Fruit fly (Drosophila melanogaster): Measurements from ENCODE around the gene Ranbp21.

The Ranbp21 gene

dm6 chrX:19663196-19663858, 11.3 kb upstream of the Ranbp21 start (continued):
- TF ChIP-seq chm (GFP tag; IDR thresholded peaks at IDR 0.05) (no peak), CG4617 (GFP tag; optimal IDR thresholded peaks at IDR 0.05; ENCODE audit: borderline replicate concordance) (no peak), nom (GFP tag; optimal IDR thresholded peaks at IDR 0.05) (no peak), CG10431 (GFP tag; optimal IDR thresholded peaks at IDR 0.05) (no peak), CG17802 (tag; optimal IDR thresholded peaks at IDR 0.05) (no peak), stwl (tag; optimal IDR thresholded peaks at IDR 0.05) (no peak), CG7928 (GFP tag; optimal IDR thresholded peaks at IDR 0.05) (no peak), Hr3 (GFP tag; optimal IDR thresholded peaks at IDR 0.05) (peak; percentile 25), CG32532 (GFP tag; IDR thresholded peaks at IDR 0.05) (no peak; the same call in 1 of the 2 replicates), CG16863 (GFP tag; optimal IDR thresholded peaks at IDR 0.05) (no peak), toy (GFP tag; IDR thresholded peaks at IDR 0.05) (no peak), Rx (GFP tag; IDR thresholded peaks at IDR 0.05) (no peak), Spps (tag; optimal IDR thresholded peaks at IDR 0.05) (peak; percentile 37), gcm (GFP tag; optimal IDR thresholded peaks at IDR 0.05) (no peak), grn (GFP tag; optimal IDR thresholded peaks at IDR 0.05) (no peak), az2 (GFP tag; optimal IDR thresholded peaks at IDR 0.05) (peak; percentile 64), otp (GFP tag; IDR thresholded peaks at IDR 0.05) (no peak), Sox102F (GFP tag; optimal IDR thresholded peaks at IDR 0.05) (no peak), onecut (GFP tag; IDR thresholded peaks at IDR 0.05) (no peak), CG4820 (GFP tag; optimal IDR thresholded peaks at IDR 0.05) (peak; percentile 16), CTCF (GFP tag; optimal IDR thresholded peaks at IDR 0.05) (no peak), Atf3 (GFP tag; optimal IDR thresholded peaks at IDR 0.05) (no peak), CG9817 (tag; optimal IDR thresholded peaks at IDR 0.05) (peak; percentile 4), trem (tag; optimal IDR thresholded peaks at IDR 0.05) (peak; percentile 17), CG8089 (GFP tag; optimal IDR thresholded peaks at IDR 0.05) (no peak), CG10274 (GFP tag; optimal IDR thresholded peaks at IDR 0.05) (peak; percentile 25), CG3065 (GFP tag; optimal IDR thresholded peaks at IDR 0.05) (no peak), CG4282 (GFP tag; optimal IDR thresholded peaks at IDR 0.05) (no peak), z (GFP tag; IDR thresholded peaks at IDR 0.05) (no peak), gem (tag; optimal IDR thresholded peaks at IDR 0.05) (peak; percentile 56), dmrt11E (tag; optimal IDR thresholded peaks at IDR 0.05) (peak; percentile 70), sob (GFP tag; IDR thresholded peaks at IDR 0.05) (no peak), CkIIα-i1 (GFP tag; IDR thresholded peaks at IDR 0.05) (no peak), CG43689 (GFP tag; IDR thresholded peaks at IDR 0.05) (no peak), CG11247 (GFP tag; IDR thresholded peaks at IDR 0.05) (no peak; the same call in 1 of the 2 replicates), CG10321 (GFP tag; IDR thresholded peaks at IDR 0.05) (no peak), NK7.1 (GFP tag; optimal IDR thresholded peaks at IDR 0.05) (no peak), CG14965 (GFP tag; optimal IDR thresholded peaks at IDR 0.05; ENCODE audit: borderline replicate concordance) (no peak), CG9215 (GFP tag; IDR thresholded peaks at IDR 0.05) (0 out of 2 replicates have a peak, but pooled peaks have one; percentile 6), CG30020 (tag; optimal IDR thresholded peaks at IDR 0.05) (no peak), CG1529 (GFP tag; optimal IDR thresholded peaks at IDR 0.05) (peak; percentile 55), ranshi (GFP tag; IDR thresholded peaks at IDR 0.05) (0 out of 2 replicates have a peak, but pooled peaks have one; percentile 28), Doc2 (GFP tag; IDR thresholded peaks at IDR 0.05) (no peak), CG10565 (GFP tag; optimal IDR thresholded peaks at IDR 0.05) (no peak), Mrtf (GFP tag; IDR thresholded peaks at IDR 0.05) (no peak), CG12236 (GFP tag; optimal IDR thresholded peaks at IDR 0.05) (no peak), dysf (GFP tag; IDR thresholded peaks at IDR 0.05) (peak; percentile 37; the same call in 1 of the 3 replicates), caup (GFP tag; optimal IDR thresholded peaks at IDR 0.05; ENCODE audit: severe bottlenecking) (peak; percentile 10), CG17912 (GFP tag; optimal IDR thresholded peaks at IDR 0.05) (no peak), Pdp1 (GFP tag; optimal IDR thresholded peaks at IDR 0.05) (peak; percentile 14 to 21), Jarid2 (GFP tag; optimal IDR thresholded peaks at IDR 0.05) (no peak)

Measured in whole organism, embryonic.